Worm (Caenorhabditis elegans): ENCODE results near the gene K09D9.14.

DNA sequence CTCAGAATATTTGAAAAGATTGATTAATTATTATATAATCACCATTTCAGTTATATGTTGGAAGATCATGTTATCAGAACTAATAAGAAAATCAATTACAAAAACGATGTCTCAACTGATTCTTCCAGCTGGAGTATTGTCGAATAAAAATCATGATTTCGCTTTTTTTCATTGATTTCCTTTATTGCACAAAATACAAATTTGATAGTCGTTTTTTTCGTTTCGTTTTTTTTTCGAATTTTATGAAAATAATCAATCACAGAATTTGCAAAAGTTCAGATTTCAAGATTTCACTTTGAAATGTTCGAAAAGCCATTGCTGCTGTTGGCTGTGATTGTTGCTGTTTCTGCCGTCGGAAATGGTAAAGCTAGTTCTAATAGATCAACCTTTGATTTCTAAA lies 14.1 kb upstream of the K09D9.14 start, which contains the start of gene C49G7.13:
- TF ChIP-seq ZK546.5 (tag; optimal IDR thresholded peaks at IDR 0.05) (no peak), elt-1 (tag; optimal IDR thresholded peaks at IDR 0.05) (no peak), aly-2 (tag; optimal IDR thresholded peaks at IDR 0.05) (no peak), nfya-1 (tag; optimal IDR thresholded peaks at IDR 0.05; ENCODE audit: insufficient read depth) (no peak), ceh-16 (tag; optimal IDR thresholded peaks at IDR 0.05) (no peak), nhr-12 (tag; optimal IDR thresholded peaks at IDR 0.05) (no peak), fos-1 (tag; optimal IDR thresholded peaks at IDR 0.05) (no peak), pha-4 (tag; optimal IDR thresholded peaks at IDR 0.05) (no peak), elt-2 (tag; optimal IDR thresholded peaks at IDR 0.05) (no peak), ama-1 (optimal IDR thresholded peaks at IDR 0.05) (no peak), nhr-77 (tag; optimal IDR thresholded peaks at IDR 0.05) (no peak), unc-39 (tag; optimal IDR thresholded peaks at IDR 0.05) (no peak), unc-62 (GFP tag; optimal IDR thresholded peaks at IDR 0.05) (no peak)

Measured in whole organism, L3 larva.